Fruit fly (Drosophila melanogaster) whole organism, pupa: ENCODE data around the gene CG9135.

ENCODE experiments used
- CG10348 ChIP-seq: fragments of 200-800 bp; sonication (Bioruptor generic); IDR thresholded peaks from 2 replicates; pipeline ENCODE4 v1.3.6; 2022; ENCODE audit warnings: missing biosample characterization, missing genetic modification characterization
- CG12605 ChIP-seq: fragments of 200-800 bp; sonication (Bioruptor generic); IDR thresholded peaks from 2 replicates; pipeline ENCODE4 v1.3.6; 2022; ENCODE audit warnings: missing biosample characterization, missing genetic modification characterization
- CG13204 ChIP-seq: fragments of 200-800 bp; sonication (Bioruptor generic); optimal IDR thresholded peaks from 2 replicates; lab custom pipeline; 2018; ENCODE audit warnings: missing biosample characterization, mild to moderate bottlenecking, missing genetic modification characterization, moderate library complexity
- CG14655 ChIP-seq: fragments of 200-800 bp; sonication (Bioruptor generic); optimal IDR thresholded peaks from 3 replicates; lab custom pipeline; 2017; ENCODE audit warnings: mild to moderate bottlenecking, missing biosample characterization, missing genetic modification reagents, missing genetic modification characterization
- CG15710 ChIP-seq: fragments of 200-800 bp; sonication (Bioruptor generic); optimal IDR thresholded peaks from 2 replicates; lab custom pipeline; 2018; ENCODE audit warnings: missing biosample characterization, mild to moderate bottlenecking, missing genetic modification characterization, moderate library complexity
- CG17806 ChIP-seq: fragments of 200-800 bp; sonication (Bioruptor generic); optimal IDR thresholded peaks from 2 replicates; lab custom pipeline; 2018; ENCODE audit warnings: missing biosample characterization, mild to moderate bottlenecking, missing genetic modification characterization, moderate library complexity
- CG32121 ChIP-seq: fragments of 200-800 bp; sonication (Bioruptor generic); IDR thresholded peaks from 2 replicates; pipeline ENCODE4 v1.3.6; 2022; ENCODE audit warnings: missing biosample characterization, missing genetic modification characterization
- CG34367 ChIP-seq: fragments of 200-800 bp; sonication (Bioruptor generic); optimal IDR thresholded peaks from 2 replicates; lab custom pipeline; 2018; ENCODE audit warnings: missing biosample characterization, mild to moderate bottlenecking, missing genetic modification characterization
- CG4496 ChIP-seq: fragments of 200-800 bp; sonication (Bioruptor generic); IDR thresholded peaks from 3 replicates; pipeline ENCODE4 v1.3.6; 2022; ENCODE audit warnings: missing biosample characterization, missing genetic modification characterization
- CG8159 ChIP-seq: fragments of 200-800 bp; sonication (Bioruptor generic); optimal IDR thresholded peaks from 3 replicates; lab custom pipeline; 2018; ENCODE audit warnings: missing biosample characterization, mild to moderate bottlenecking, missing genetic modification characterization, moderate library complexity
- CG8301 ChIP-seq: fragments of 200-800 bp; sonication (Bioruptor generic); optimal IDR thresholded peaks from 2 replicates; lab custom pipeline; 2018; ENCODE audit warnings: missing biosample characterization, mild to moderate bottlenecking, missing genetic modification characterization
- CG9948 ChIP-seq: fragments of 200-800 bp; sonication (Bioruptor generic); optimal IDR thresholded peaks from 2 replicates; lab custom pipeline; 2018; ENCODE audit warnings: missing biosample characterization, mild to moderate bottlenecking, missing genetic modification characterization, moderate library complexity
- D1 ChIP-seq: fragments of 200-800 bp; sonication (Bioruptor generic); optimal IDR thresholded peaks from 2 replicates; lab custom pipeline; 2018; ENCODE audit warnings: missing biosample characterization, mild to moderate bottlenecking, missing genetic modification characterization, moderate library complexity
- EcR ChIP-seq: fragments of 200-800 bp; sonication (Bioruptor generic); optimal IDR thresholded peaks from 3 replicates; lab custom pipeline; 2019; ENCODE audit warnings: missing biosample characterization, missing genetic modification characterization, mild to moderate bottlenecking, moderate library complexity, missing genetic modification reagents
- Ets98B ChIP-seq: fragments of 200-800 bp; sonication (Bioruptor generic); IDR thresholded peaks from 2 replicates; pipeline ENCODE4 v1.3.6; 2022; ENCODE audit warnings: missing biosample characterization, missing genetic modification characterization
- Pif1A ChIP-seq: fragments of 200-800 bp; sonication (Bioruptor generic); optimal IDR thresholded peaks from 3 replicates; lab custom pipeline; 2016; ENCODE audit warnings: missing biosample characterization, missing genetic modification characterization
- Pif1B ChIP-seq: fragments of 200-800 bp; sonication (Bioruptor generic); optimal IDR thresholded peaks from 3 replicates; lab custom pipeline; 2016; ENCODE audit warnings: missing biosample characterization, missing genetic modification characterization
- Snoo ChIP-seq: fragments of 200-800 bp; sonication (Bioruptor generic); optimal IDR thresholded peaks from 3 replicates; lab custom pipeline; 2017; ENCODE audit warnings: missing biosample characterization, mild to moderate bottlenecking, missing genetic modification characterization, inconsistent platforms
- fd96Ca ChIP-seq: fragments of 200-800 bp; sonication (Bioruptor generic); IDR thresholded peaks from 3 replicates; pipeline ENCODE4 v1.3.6; 2022; ENCODE audit warnings: missing biosample characterization, missing genetic modification characterization
- gl ChIP-seq: fragments of 200-800 bp; sonication (Bioruptor generic); optimal IDR thresholded peaks from 2 replicates; lab custom pipeline; 2018; ENCODE audit warnings: missing biosample characterization, mild to moderate bottlenecking, missing genetic modification characterization
- rn ChIP-seq: fragments of 200-800 bp; sonication (Bioruptor generic); IDR thresholded peaks from 2 replicates; pipeline ENCODE4 v1.3.6; 2022; ENCODE audit warnings: missing biosample characterization, missing genetic modification characterization

The CG9135 gene

DNA sequence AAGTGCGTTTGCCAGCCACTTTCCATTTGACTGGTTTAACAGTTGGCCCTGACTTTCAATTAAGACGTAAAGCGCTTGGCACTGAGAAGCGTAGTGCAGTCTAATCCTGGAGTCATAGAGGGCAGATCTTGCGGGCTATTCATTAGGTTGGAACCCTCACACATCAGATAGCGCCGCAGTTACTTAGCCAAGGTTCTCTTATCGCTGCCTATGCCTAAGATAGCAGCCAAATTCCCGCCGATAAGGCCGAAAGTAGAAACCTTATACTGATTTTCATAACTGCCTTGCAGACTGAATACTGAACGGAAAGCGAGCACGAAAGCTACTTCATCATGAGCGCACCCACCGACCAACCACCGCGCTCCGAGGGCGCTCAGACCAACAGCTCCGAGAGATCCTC is 21.5 kb downstream of the CG9135 start:
- TF ChIP-seq EcR (GFP tag; lab: Kevin White, UChicago) (no peak), CG8159 (tag; lab: Kevin White, UChicago) (no peak), CG12605 (GFP tag; lab: Robert Waterston, UW) (no peak), Ets98B (GFP tag; lab: Robert Waterston, UW) (no peak), D1 (tag; lab: Kevin White, UChicago) (no peak), Pif1A (GFP tag; lab: Kevin White, UChicago) (no peak), CG9948 (tag; lab: Kevin White, UChicago) (no peak), CG34367 (no peak), CG10348 (GFP tag; lab: Robert Waterston, UW) (no peak), Snoo (tag; lab: Kevin White, UChicago) (no peak), gl (tag; lab: Kevin White, UChicago) (no peak), rn (no peak), CG15710 (tag; lab: Kevin White, UChicago) (no peak), CG4496 (GFP tag; lab: Robert Waterston, UW) (no peak), fd96Ca (GFP tag; lab: Robert Waterston, UW) (no peak), CG32121 (no peak)

DNA sequence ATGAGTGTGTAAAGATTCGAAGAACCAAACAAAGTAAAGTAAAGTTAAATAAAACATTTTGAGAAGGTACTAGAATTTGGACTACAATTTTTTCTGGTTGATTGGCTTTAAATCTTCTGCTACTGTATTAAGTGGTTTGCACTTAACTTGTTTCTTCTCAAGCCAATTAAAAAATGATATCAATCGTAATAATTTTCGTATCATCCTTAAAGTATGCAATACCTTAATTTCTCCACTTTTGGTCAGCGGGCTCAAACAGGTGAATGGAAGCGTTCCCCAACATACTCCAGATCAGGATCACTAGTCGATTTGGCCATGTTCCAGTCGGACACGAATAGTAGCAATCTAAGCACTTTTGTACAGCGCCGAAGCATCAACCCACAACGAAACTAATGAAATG is 23.3 kb downstream of the CG9135 start:
- TF ChIP-seq fd96Ca (GFP tag; lab: Robert Waterston, UW): no peak
- no peak for TF ChIP-seq rn
- no peak for TF ChIP-seq CG32121
- no peak for TF ChIP-seq CG8301
- TF ChIP-seq Pif1B: no peak
- no peak for TF ChIP-seq CG14655
- TF ChIP-seq CG10348 (GFP tag; lab: Robert Waterston, UW): no peak
- no peak for TF ChIP-seq Ets98B (GFP tag; lab: Robert Waterston, UW)
- TF ChIP-seq Pif1A (GFP tag; lab: Kevin White, UChicago): no peak
- TF ChIP-seq D1 (tag; lab: Kevin White, UChicago): no peak
- no peak for TF ChIP-seq CG9948 (tag; lab: Kevin White, UChicago)
- TF ChIP-seq CG13204 (GFP tag; lab: Kevin White, UChicago): no peak
- TF ChIP-seq CG12605 (GFP tag; lab: Robert Waterston, UW): no peak
- no peak for TF ChIP-seq CG17806 (tag; lab: Kevin White, UChicago)
- TF ChIP-seq CG15710 (tag; lab: Kevin White, UChicago): no peak
- TF ChIP-seq gl (tag; lab: Kevin White, UChicago): no peak
- no peak for TF ChIP-seq CG8159 (tag; lab: Kevin White, UChicago)
- no peak for TF ChIP-seq CG4496 (GFP tag; lab: Robert Waterston, UW)
- no peak for TF ChIP-seq CG34367

DNA sequence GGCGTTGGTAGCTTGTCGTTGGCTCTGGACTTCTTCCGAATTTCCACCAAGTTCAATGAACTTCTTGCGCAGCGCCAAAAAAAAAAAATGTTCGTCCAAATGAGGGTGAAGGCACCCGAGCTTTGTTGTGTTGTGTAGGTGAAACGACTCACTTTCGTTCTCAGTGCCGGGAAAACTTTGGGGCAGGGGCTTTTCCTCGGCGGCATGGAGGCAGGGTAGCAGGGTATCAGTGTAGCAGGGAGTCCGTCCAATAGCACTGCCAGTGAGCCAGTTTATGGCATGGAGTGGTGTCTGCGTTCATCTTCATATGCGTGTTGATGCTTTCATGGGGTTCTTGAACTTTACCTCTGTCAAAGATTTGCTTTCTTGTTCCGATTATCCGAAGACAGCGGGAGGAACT is 23.7 kb downstream of the CG9135 start:
- TF ChIP-seq CG8301 (no peak), EcR (GFP tag; lab: Kevin White, UChicago) (peak; percentile 4), CG15710 (tag; lab: Kevin White, UChicago) (no peak), Pif1A (GFP tag; lab: Kevin White, UChicago) (no peak)

DNA sequence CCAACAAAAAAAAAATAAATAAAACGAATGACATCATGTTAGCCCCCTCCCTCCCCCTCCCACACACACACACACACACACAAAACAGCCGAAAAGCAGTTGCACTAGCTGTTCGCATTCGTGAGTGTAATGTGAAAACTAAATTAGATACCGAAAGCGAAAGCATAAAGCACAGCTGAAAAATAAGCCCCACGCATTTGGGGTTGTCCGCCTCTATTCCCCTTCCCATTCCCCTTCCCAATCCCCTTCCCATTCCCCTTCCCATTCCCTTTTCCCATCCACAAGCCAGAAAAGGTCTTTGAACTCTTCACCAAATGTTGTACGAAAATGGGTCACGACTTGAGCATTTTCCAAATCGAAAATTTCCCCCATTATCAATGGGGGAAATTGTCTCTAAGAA is 24.7 kb downstream of the CG9135 start:
- TF ChIP-seq Ets98B (GFP tag; lab: Robert Waterston, UW): no peak
- TF ChIP-seq fd96Ca (GFP tag; lab: Robert Waterston, UW): no peak
- no peak for TF ChIP-seq CG34367
- no peak for TF ChIP-seq CG4496 (GFP tag; lab: Robert Waterston, UW)
- TF ChIP-seq gl (tag; lab: Kevin White, UChicago): no peak
- no peak for TF ChIP-seq Pif1A (GFP tag; lab: Kevin White, UChicago)
- no peak for TF ChIP-seq CG12605 (GFP tag; lab: Robert Waterston, UW)
- no peak for TF ChIP-seq EcR (GFP tag; lab: Kevin White, UChicago)
- TF ChIP-seq CG14655: no peak
- TF ChIP-seq CG10348 (GFP tag; lab: Robert Waterston, UW): no peak
- TF ChIP-seq Snoo (tag; lab: Kevin White, UChicago): no peak
- TF ChIP-seq rn: no peak
- no peak for TF ChIP-seq D1 (tag; lab: Kevin White, UChicago)
- TF ChIP-seq CG8159 (tag; lab: Kevin White, UChicago): no peak

DNA sequence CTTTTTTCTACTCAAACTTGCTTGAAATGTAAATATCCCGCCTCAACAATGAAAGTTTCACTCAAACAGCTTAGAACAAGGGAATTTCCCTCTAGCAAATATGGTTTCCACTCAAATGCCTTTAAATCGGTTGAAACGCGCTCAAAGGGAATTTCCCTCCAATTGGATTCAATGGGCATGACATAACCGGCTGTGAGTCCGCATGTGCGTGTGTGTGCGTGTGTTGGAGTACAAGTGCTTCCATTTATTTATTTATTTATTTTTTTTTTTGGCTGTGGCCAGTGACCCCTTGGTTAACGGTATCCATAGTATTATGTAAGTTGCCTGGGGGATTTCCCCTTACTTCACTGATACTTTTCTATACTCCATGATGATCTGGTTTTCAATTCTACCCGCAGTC is 25.5 kb downstream of the CG9135 start:
- no peak for TF ChIP-seq Pif1A (GFP tag; lab: Kevin White, UChicago)
- no peak for TF ChIP-seq CG8159 (tag; lab: Kevin White, UChicago)
- no peak for TF ChIP-seq CG32121
- TF ChIP-seq CG4496 (GFP tag; lab: Robert Waterston, UW): no peak

DNA sequence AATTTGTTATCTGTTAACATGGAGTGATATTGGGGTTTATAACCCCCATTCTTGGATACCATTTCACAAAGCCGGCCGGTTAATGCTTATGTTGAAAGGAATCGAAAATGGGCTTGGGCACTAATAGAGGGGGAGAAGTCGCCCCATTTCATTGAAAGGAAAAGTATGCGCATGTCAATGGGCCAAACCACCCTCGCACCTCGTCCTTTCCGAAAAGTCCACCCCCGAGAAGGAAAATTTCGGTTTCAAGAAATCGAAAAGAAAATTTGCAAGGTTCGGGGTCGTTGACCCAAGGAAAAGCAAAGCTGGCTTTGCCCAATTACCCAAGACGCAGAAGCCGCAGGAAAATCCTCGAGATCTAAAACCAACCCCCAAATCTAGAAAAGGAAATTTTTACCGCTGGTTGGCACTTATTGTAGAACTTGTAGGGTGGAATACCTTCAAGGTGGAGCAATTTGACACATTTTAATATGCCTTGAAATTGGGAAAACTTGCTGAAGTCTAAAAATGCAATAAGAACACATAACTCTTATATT is 26.3 kb downstream of the CG9135 start:
- TF ChIP-seq CG32121 (no peak), Pif1B (no peak), CG34367 (no peak), CG13204 (GFP tag; lab: Kevin White, UChicago) (no peak), gl (tag; lab: Kevin White, UChicago) (no peak)

DNA sequence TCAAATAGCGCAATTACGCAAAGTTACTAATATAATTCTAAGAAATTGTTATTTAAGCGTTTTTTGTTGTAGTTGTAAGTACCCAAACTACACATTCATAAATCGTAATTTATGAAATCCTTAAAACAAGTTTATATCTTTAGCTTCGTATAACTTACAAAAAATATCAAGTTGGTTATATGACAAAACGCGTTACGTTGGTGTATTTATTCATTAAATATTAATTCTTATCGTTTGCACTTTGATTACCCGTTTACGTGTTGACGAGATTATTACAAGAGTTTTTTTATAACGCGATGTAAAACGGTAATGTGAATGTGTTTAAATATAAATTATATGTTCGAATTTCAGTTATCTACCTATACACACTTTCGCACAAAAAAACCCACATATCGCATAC is 27.0 kb downstream of the CG9135 start:
- TF ChIP-seq CG15710 (tag; lab: Kevin White, UChicago) (no peak), CG17806 (tag; lab: Kevin White, UChicago) (no peak), CG34367 (no peak), gl (tag; lab: Kevin White, UChicago) (no peak), Pif1B (no peak), D1 (tag; lab: Kevin White, UChicago) (no peak), Ets98B (GFP tag; lab: Robert Waterston, UW) (no peak), CG8301 (no peak), EcR (GFP tag; lab: Kevin White, UChicago) (no peak), CG4496 (GFP tag; lab: Robert Waterston, UW) (no peak), rn (no peak), Pif1A (GFP tag; lab: Kevin White, UChicago) (no peak)
